Worm (Caenorhabditis elegans) whole organism, L3 larva: Measurements from ENCODE around the gene M162.15.

ENCODE experiments used
- R02D3.7 ChIP-seq: fragments of 150-350 bp; optimal IDR thresholded peaks from 2 replicates; lab custom pipeline; 2014; ENCODE audit warnings: missing biosample characterization, missing genetic modification characterization
- ZK546.5 ChIP-seq: sonication (generic microtip); optimal IDR thresholded peaks from 2 replicates; lab custom pipeline; 2017; ENCODE audit warnings: missing biosample characterization, missing genetic modification characterization
- aly-2 ChIP-seq: fragments of 150-350 bp; optimal IDR thresholded peaks from 2 replicates; lab custom pipeline; 2014; ENCODE audit warnings: missing biosample characterization, missing genetic modification characterization
- ama-1 ChIP-seq: fragments of 150-350 bp; optimal IDR thresholded peaks from 2 replicates; lab custom pipeline; 2018
- ceh-16 ChIP-seq: sonication (generic microtip); optimal IDR thresholded peaks from 2 replicates; lab custom pipeline; 2017; ENCODE audit warnings: missing biosample characterization, missing genetic modification characterization
- ceh-28 ChIP-seq: fragments of 150-350 bp; optimal IDR thresholded peaks from 2 replicates; lab custom pipeline; 2014; ENCODE audit warnings: missing biosample characterization, missing genetic modification reagents, missing genetic modification characterization
- ceh-82 ChIP-seq: fragments of 150-350 bp; optimal IDR thresholded peaks from 2 replicates; lab custom pipeline; 2014; ENCODE audit warnings: missing biosample characterization, missing genetic modification characterization
- ceh-9 ChIP-seq: sonication (generic microtip); optimal IDR thresholded peaks from 2 replicates; lab custom pipeline; 2018; ENCODE audit warnings: missing biosample characterization, missing genetic modification characterization
- daf-12 ChIP-seq: fragments of 150-350 bp; optimal IDR thresholded peaks from 2 replicates; lab custom pipeline; 2014; ENCODE audit warnings: missing biosample characterization, missing genetic modification reagents, missing genetic modification characterization
- egl-5 ChIP-seq: fragments of 150-350 bp; optimal IDR thresholded peaks from 2 replicates; lab custom pipeline; 2017; ENCODE audit warnings: missing biosample characterization, missing genetic modification reagents, missing genetic modification characterization, inconsistent platforms
- elt-1 ChIP-seq: fragments of 150-350 bp; optimal IDR thresholded peaks from 2 replicates; lab custom pipeline; 2014; ENCODE audit warnings: missing biosample characterization, missing genetic modification characterization
- elt-2 ChIP-seq: sonication (generic microtip); optimal IDR thresholded peaks from 2 replicates; lab custom pipeline; 2016; ENCODE audit warnings: missing genetic modification reagents, mild to moderate bottlenecking, missing genetic modification characterization, missing compliant biosample characterization
- eor-1 ChIP-seq, 2 experiments: fragments of 150-350 bp; optimal IDR thresholded peaks; 2 replicates each; lab custom pipeline; 2014 to 2018; ENCODE audit warnings: missing biosample characterization in 2 of 2, missing genetic modification characterization in 2 of 2
- fos-1 ChIP-seq: fragments of 150-350 bp; optimal IDR thresholded peaks from 2 replicates; lab custom pipeline; 2014; ENCODE audit warnings: missing biosample characterization, missing genetic modification characterization
- jun-1 ChIP-seq: fragments of 150-350 bp; optimal IDR thresholded peaks from 2 replicates; lab custom pipeline; 2014; ENCODE audit warnings: missing biosample characterization, missing genetic modification reagents, missing genetic modification characterization
- lin-15B ChIP-seq: fragments of 150-350 bp; optimal IDR thresholded peaks from 2 replicates; lab custom pipeline; 2014; ENCODE audit warnings: missing biosample characterization, missing genetic modification characterization
- lin-39 ChIP-seq: fragments of 150-350 bp; optimal IDR thresholded peaks from 2 replicates; lab custom pipeline; 2018; ENCODE audit warnings: missing biosample characterization, missing genetic modification reagents, missing genetic modification characterization
- lsy-12 ChIP-seq: sonication (generic microtip); optimal IDR thresholded peaks from 2 replicates; lab custom pipeline; 2016; ENCODE audit warnings: mild to moderate bottlenecking, missing genetic modification characterization, missing compliant biosample characterization
- mml-1 ChIP-seq: fragments of 150-350 bp; sonication (generic microtip); optimal IDR thresholded peaks from 3 replicates; lab custom pipeline; 2014; ENCODE audit warnings: missing biosample characterization, missing genetic modification characterization
- nfya-1 ChIP-seq: sonication (generic microtip); optimal IDR thresholded peaks from 2 replicates; lab custom pipeline; 2017; ENCODE audit warnings: missing genetic modification characterization, mild to moderate bottlenecking, missing compliant biosample characterization, antibody characterized with exemption, moderate library complexity; ENCODE audit not compliant: insufficient read depth
- nhr-11 ChIP-seq: fragments of 150-350 bp; optimal IDR thresholded peaks from 2 replicates; lab custom pipeline; 2014; ENCODE audit warnings: missing biosample characterization, missing genetic modification characterization
- nhr-12 ChIP-seq: fragments of 150-350 bp; optimal IDR thresholded peaks from 2 replicates; lab custom pipeline; 2014; ENCODE audit warnings: missing biosample characterization, missing genetic modification characterization
- nhr-23 ChIP-seq: fragments of 150-350 bp; optimal IDR thresholded peaks from 2 replicates; lab custom pipeline; 2014; ENCODE audit warnings: missing biosample characterization, missing genetic modification reagents, missing genetic modification characterization
- nhr-237 ChIP-seq: fragments of 150-350 bp; optimal IDR thresholded peaks from 2 replicates; lab custom pipeline; 2014; ENCODE audit warnings: missing biosample characterization, missing genetic modification characterization
- nhr-43 ChIP-seq: sonication (generic microtip); optimal IDR thresholded peaks from 2 replicates; lab custom pipeline; 2016; ENCODE audit warnings: mild to moderate bottlenecking, missing genetic modification characterization, missing compliant biosample characterization; ENCODE audit not compliant: poor library complexity, severe bottlenecking
- nhr-67 ChIP-seq: fragments of 150-350 bp; optimal IDR thresholded peaks from 2 replicates; lab custom pipeline; 2014; ENCODE audit warnings: missing biosample characterization, missing genetic modification characterization
- nhr-76 ChIP-seq: fragments of 150-350 bp; sonication (generic microtip); optimal IDR thresholded peaks from 5 replicates; lab custom pipeline; 2014; ENCODE audit warnings: missing biosample characterization, missing genetic modification characterization
- pha-4 ChIP-seq: fragments of 150-350 bp; optimal IDR thresholded peaks from 2 replicates; lab custom pipeline; 2014; ENCODE audit warnings: missing biosample characterization, missing genetic modification reagents, missing genetic modification characterization
- sea-2 ChIP-seq: fragments of 150-350 bp; sonication (generic microtip); optimal IDR thresholded peaks from 4 replicates; lab custom pipeline; 2014; ENCODE audit warnings: missing biosample characterization, missing genetic modification reagents, missing genetic modification characterization
- skn-1 ChIP-seq: fragments of 150-350 bp; optimal IDR thresholded peaks from 2 replicates; lab custom pipeline; 2014; ENCODE audit warnings: missing biosample characterization, missing genetic modification characterization
- snpc-4 ChIP-seq: fragments of 150-350 bp; optimal IDR thresholded peaks from 2 replicates; lab custom pipeline; 2014; ENCODE audit warnings: missing biosample characterization, missing genetic modification characterization
- tbx-2 ChIP-seq: sonication (generic microtip); optimal IDR thresholded peaks from 2 replicates; lab custom pipeline; 2016; ENCODE audit warnings: mild to moderate bottlenecking, missing genetic modification characterization, missing compliant biosample characterization
- unc-39 ChIP-seq: sonication (generic microtip); optimal IDR thresholded peaks from 4 replicates; lab custom pipeline; 2017; ENCODE audit warnings: missing biosample characterization, missing genetic modification characterization
- unc-62 ChIP-seq: fragments of 150-350 bp; sonication (generic microtip); optimal IDR thresholded peaks from 4 replicates; lab custom pipeline; 2014; ENCODE audit warnings: missing biosample characterization, missing genetic modification reagents, missing genetic modification characterization
- zag-1 ChIP-seq: fragments of 150-350 bp; optimal IDR thresholded peaks from 2 replicates; lab custom pipeline; 2014; ENCODE audit warnings: missing biosample characterization, missing genetic modification characterization

Gene M162.15

DNA sequence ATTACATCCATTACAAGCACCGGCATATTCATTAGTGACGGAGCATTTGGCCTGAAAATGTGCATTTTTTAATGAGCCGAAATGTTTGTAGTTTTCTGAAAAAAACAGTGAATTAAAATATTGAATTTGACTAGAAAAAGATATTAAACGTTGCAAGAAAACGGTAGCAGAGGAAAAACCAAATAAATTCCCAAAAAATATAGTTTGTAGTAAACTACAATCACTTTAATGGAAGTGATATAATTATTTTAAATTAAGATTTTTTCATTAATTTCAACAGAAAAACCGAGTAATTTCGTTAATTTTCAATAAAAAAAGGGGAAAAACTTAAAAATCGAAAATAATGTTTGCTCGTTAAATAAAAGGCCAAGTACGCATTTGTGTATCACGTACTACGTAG, at the start of gene M162.15:
Gene M162.15, minus strand, starts transcription at position 101 of the 400 bp plus-strand sequence.
- TF ChIP-seq ZK546.5 (tag; lab: Kevin White, UChicago): no peak
- no peak for TF ChIP-seq nhr-12 (tag; lab: Kevin White, UChicago)
- TF ChIP-seq nhr-76 (tag; lab: Kevin White, UChicago): no peak
- no peak for TF ChIP-seq eor-1 (tag; optimal IDR thresholded peaks at IDR 0.05; lab: Kevin White, UChicago)
- TF ChIP-seq unc-39 (tag; lab: Kevin White, UChicago): no peak
- no peak for TF ChIP-seq R02D3.7 (tag; lab: Kevin White, UChicago)
- TF ChIP-seq mml-1 (tag; lab: Kevin White, UChicago): no peak
- no peak for TF ChIP-seq elt-2 (tag; lab: Kevin White, UChicago)
- TF ChIP-seq nhr-11 (tag; lab: Kevin White, UChicago): no peak
- no peak for TF ChIP-seq fos-1 (tag; lab: Kevin White, UChicago)
- no peak for TF ChIP-seq pha-4
- no peak for TF ChIP-seq lin-15B (tag; lab: Kevin White, UChicago)

DNA sequence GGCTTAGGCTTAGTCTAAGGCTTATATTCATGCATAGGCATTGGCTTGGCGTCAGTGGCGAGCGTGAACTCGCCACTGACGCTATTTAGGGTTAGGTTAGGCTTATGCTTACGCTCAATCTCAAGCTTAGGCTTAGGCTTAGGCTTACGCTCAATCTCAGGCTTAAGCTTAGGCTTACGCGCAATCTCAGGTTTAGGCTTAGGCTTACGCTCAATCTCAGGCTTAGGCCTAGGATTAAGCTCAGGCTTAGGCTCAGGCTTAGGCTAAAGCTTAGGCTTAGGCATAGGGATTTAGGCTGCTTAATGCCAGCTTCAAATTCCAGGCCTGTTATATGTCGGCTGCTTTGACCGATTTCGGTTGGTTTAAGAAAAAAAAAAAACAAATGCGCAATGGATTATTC, 48.6 kb upstream of the M162.15 start:
- TF ChIP-seq daf-12 (tag; lab: Kevin White, UChicago) (no peak), zag-1 (tag; lab: Kevin White, UChicago) (no peak), aly-2 (tag; lab: Kevin White, UChicago) (no peak)

DNA sequence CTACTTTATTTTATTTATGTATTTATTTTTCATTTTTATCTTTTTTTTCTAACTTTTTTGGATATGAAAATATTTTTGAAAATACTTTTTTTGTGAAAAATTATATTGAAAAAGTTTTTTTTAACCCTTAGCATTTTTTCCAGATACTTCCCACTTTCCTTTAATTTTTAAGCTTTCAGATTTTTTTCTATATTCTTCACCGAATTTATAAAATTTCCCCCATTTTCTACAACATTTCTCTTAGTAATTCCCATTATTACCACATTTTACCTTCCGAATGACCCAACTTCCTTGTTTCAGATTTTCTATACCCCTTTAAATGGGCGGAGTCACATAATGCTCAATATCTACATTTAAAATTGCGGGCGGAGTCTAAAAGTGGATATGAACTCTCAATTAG, 43.3 kb upstream of the M162.15 start, which contains the start of gene daf-28:
Gene daf-28, plus strand, starts transcription at position 301 of the 400 bp plus-strand sequence.
- TF ChIP-seq ama-1 (lab: Kevin White, UChicago): no peak
- TF ChIP-seq, all 47 proteins: peak for 0

DNA sequence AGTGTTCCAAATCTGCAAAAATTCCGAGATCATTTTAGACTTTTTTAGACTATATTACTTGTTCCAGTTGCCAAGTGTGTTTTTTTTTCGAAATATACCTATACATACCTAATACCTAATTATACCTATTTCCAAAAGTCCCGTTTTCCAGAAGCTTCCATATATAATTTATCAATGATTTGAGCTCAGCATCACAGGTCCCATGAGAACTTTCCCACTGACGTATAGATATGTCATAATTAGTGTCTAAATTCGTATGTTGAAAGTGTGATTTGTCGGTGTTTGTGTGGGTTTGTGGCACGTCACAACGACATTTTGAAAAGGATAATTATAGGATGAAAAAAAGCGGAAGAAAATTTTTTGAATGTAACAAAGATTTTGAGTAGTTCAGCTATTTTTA, 34.0 kb upstream of the M162.15 start:
- TF ChIP-seq elt-2 (tag; lab: Kevin White, UChicago) (no peak), nhr-23 (tag; lab: Kevin White, UChicago) (no peak)

DNA sequence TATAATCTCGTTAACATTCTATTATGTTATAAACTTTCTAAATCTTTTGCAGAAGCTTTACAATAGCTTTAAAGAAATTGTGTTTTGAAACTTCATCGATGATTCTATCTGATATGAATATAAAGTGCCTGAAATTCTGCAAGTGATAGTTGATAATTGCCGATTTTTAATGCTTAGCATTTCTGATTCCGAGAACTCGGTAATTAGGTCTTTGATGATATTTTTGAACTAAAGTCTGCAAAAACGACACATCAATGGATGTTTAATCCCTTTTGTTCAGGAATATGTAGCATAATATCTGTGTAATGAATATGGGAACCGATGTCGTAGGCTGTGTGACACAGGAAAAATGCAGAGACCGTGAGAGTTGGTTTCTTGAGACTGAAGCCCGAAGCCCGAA, 31.2 kb upstream of the M162.15 start:
- TF ChIP-seq ceh-9 (tag; lab: Kevin White, UChicago) (no peak), lin-39 (tag; lab: Kevin White, UChicago) (no peak), lsy-12 (tag; lab: Kevin White, UChicago) (no peak), nhr-67 (tag; lab: Kevin White, UChicago) (no peak), nhr-43 (tag; lab: Kevin White, UChicago) (no peak), ZK546.5 (tag; lab: Kevin White, UChicago) (no peak), tbx-2 (tag; lab: Kevin White, UChicago) (no peak), skn-1 (tag; lab: Kevin White, UChicago) (no peak), snpc-4 (tag; lab: Kevin White, UChicago) (no peak), elt-1 (no peak)

DNA sequence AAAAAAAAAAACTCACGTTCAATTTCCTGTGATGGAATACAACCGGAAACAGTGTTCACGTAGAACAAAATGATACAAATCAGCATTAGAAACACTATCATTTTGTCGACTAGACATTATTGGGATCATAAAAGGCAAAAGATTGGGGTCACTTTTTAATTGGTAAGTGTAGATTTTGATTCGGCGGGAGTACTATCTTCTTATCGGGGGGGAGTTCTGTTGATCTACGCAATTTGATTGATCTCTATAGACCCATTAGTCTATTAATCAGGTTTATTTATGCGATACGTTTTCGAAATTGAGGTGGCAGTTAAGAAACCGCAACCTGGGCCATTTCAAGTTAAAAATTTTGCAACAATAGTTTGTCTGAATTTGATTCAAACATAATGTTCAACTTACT, 29.5 kb upstream of the M162.15 start, which contains the start of gene Y116F11B.2:
Gene Y116F11B.2, minus strand, starts transcription at position 101 of the 400 bp plus-strand sequence.
- no peak for TF ChIP-seq lin-15B (tag; lab: Kevin White, UChicago)
- no peak for TF ChIP-seq nhr-237
- TF ChIP-seq ceh-28 (tag; lab: Kevin White, UChicago): no peak
- TF ChIP-seq nfya-1 (tag; lab: Kevin White, UChicago): no peak

DNA sequence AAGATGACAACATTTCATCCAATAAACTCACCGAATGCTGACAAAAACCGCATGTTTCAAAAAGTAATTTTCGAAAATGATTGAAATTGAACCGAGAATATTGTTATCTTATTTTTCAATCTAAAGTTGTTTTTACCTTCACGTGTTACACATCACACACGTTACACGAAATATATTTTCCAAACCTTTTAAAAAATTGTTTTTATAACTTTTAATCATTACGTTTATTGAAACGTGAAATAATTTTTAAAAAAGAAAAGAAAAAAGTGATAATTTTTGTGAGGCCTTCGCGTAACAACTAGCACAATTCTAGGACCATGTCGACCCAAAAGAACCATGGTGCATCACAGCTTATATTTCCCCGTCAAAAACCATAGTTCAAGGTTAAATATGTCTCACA, 23.4 kb upstream of the M162.15 start, which contains the start of gene M162.7:
Gene M162.7, minus strand, starts transcription at position 101 of the 400 bp plus-strand sequence.
- no peak for TF ChIP-seq R02D3.7 (tag; lab: Kevin White, UChicago)
- no peak for TF ChIP-seq jun-1 (tag; lab: Kevin White, UChicago)
- TF ChIP-seq nhr-12 (tag; lab: Kevin White, UChicago): no peak
- TF ChIP-seq lin-39 (tag; lab: Kevin White, UChicago): no peak
- no peak for TF ChIP-seq ceh-16
- no peak for TF ChIP-seq egl-5
- TF ChIP-seq elt-1: no peak
- TF ChIP-seq sea-2 (GFP tag; lab: Kevin White, UChicago): no peak
- no peak for TF ChIP-seq aly-2 (tag; lab: Kevin White, UChicago)
- no peak for TF ChIP-seq ceh-82 (tag; lab: Kevin White, UChicago)
- TF ChIP-seq unc-62 (GFP tag; lab: Kevin White, UChicago): no peak
